Worm (Caenorhabditis elegans) whole organism, L3 larva: ENCODE measurements around the gene cpf-1.

Source experiments
- ceh-82 ChIP-seq: fragments of 150-350 bp; optimal IDR thresholded peaks from 2 replicates; lab custom pipeline; 2014; ENCODE audit warnings: missing biosample characterization, missing genetic modification characterization
- unc-39 ChIP-seq: sonication (generic microtip); optimal IDR thresholded peaks from 4 replicates; lab custom pipeline; 2017; ENCODE audit warnings: missing biosample characterization, missing genetic modification characterization

DNA sequence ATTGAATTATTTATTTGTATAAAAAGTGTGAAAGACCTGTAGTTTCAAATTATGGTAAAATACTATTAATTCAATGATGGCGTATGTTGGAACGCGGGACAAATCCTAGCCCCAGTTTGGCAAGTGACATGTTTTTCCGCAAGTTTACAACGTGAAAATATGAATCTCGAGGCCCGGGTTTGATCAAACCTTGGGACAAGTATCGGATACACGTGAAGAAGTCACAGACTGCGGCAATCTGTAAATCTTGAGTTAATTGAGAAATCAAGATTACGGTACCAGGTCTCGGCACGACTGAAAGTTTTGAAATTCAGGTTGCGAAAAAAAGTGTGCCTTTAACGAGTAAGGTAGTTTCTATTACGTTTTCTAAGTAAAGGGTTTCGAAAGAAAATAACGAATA lies 19.2 kb downstream of the cpf-1 start:
- TF ChIP-seq ceh-82 (tag; lab: Kevin White, UChicago) (no peak), unc-39 (no peak)
